Worm (Caenorhabditis elegans): ENCODE data around the gene F45H10.2.

DNA sequence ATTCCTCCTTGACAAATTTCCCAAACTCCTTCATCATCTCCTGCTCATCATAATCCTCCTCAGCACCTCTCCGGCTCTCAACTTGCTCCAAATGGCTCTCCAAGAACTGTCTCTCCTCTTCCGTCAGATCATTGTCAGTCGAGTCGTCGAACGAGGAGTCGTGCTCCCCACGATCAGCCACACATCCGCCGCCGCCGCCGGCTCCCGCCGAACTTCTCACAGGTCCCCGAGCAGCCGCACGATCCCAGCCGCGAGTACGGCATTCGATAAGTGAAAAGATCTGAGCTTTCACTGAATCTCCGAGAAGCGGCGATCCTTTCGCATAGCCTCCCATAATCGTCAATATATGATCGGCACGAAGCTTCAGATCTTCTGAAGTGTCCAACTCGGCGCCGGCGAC lies 41.5 kb downstream of the F45H10.2 start:
- TF ChIP-seq ces-1 (GFP tag; optimal IDR thresholded peaks at IDR 0.05) (no peak), lsy-2 (tag; optimal IDR thresholded peaks at IDR 0.05) (no peak)

Measured in whole organism, mixed stage, embryonic.